Worm (Caenorhabditis elegans) whole organism, L4/young adult: ENCODE results near the gene idpp-1.

Experiments
- W03F9.2 ChIP-seq: fragments of 150-350 bp; optimal IDR thresholded peaks from 2 replicates; lab custom pipeline; 2014; ENCODE audit warnings: missing biosample characterization, missing genetic modification characterization
- dao-5 ChIP-seq: sonication (generic microtip); optimal IDR thresholded peaks from 2 replicates; lab custom pipeline; 2016; ENCODE audit warnings: missing genotype, missing genetic modification characterization, moderate library complexity, missing compliant biosample characterization
- him-1 ChIP-seq: sonication (generic microtip); optimal IDR thresholded peaks from 2 replicates; lab custom pipeline; 2016; ENCODE audit warnings: missing genotype, missing genetic modification reagents, missing genetic modification characterization, missing compliant biosample characterization

DNA sequence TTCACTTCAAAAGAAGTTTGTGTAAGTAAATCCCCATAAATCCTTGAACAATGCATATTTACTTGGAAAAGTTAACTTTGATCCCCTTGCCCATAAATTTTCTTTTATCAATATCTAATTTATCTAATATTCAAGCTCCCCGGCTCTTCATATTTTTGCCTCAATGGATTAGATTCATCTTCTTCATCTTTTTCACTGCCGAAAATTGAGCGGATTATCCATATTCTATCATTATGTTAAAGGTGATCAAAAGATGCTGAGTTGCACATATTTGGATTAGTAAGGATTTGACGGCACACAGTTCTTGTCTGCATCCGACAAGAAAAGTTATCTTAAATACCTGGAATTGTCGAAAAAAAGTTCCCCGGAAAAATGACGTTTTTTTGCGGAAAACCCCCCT lies 50.1 kb downstream of the idpp-1 start:
- TF ChIP-seq dao-5 (tag; lab: Kevin White, UChicago): no peak
- TF ChIP-seq him-1 (tag; lab: Kevin White, UChicago): no peak
- TF ChIP-seq W03F9.2 (tag; lab: Kevin White, UChicago): no peak
